Fruit fly (Drosophila melanogaster) Kc167 (cell line): ENCODE data around the gene CG4982.

Experiments used
- h ChIP-seq: fragments of >200 bp; optimal IDR thresholded peaks from 3 replicates; lab custom pipeline; 2018; ENCODE audit warnings: missing external identifiers
- insv ChIP-seq: fragments of >200 bp; optimal IDR thresholded peaks from 3 replicates; lab custom pipeline; 2018; ENCODE audit warnings: missing external identifiers

dm6 chr3L:16285346-16285911 lies 15.8 kb upstream of the CG4982 start, which contains the start of gene CG13047:
- TF ChIP-seq insv (no peak), h (lab: Kevin White, UChicago) (no peak)
